Fruit fly (Drosophila melanogaster): ENCODE results near the gene PH4alphaPV.

PH4alphaPV gene

DNA sequence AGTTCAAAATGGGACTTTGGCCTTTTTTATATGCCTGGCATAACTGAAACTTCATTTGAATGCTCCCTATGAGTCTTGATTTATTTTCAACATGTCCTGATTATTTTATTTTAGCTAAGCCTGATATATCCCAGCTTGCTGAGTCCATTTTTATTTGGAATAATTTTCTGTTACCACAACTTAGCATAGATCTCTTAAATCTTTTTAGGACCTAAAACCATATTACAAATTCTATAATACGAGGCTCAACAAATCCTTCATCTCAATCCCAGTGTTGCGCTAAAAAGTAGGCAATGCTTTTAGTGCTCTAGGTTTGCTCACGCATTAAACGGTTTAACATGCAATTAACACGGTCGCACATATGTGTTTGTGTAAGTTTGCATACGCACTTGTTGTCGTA is 26.5 kb downstream of the PH4alphaPV start, which contains the start of gene CG44954:
CG44954 (minus strand) TSS at position 101 of the 400 bp plus-strand sequence.
- TF ChIP-seq brk (GFP tag; optimal IDR thresholded peaks at IDR 0.05), result no peak
- no peak for TF ChIP-seq woc (GFP tag; optimal IDR thresholded peaks at IDR 0.05)
- TF ChIP-seq sv (GFP tag; optimal IDR thresholded peaks at IDR 0.05), result no peak
- no peak for TF ChIP-seq Sp1 (GFP tag; optimal IDR thresholded peaks at IDR 0.05)
- TF ChIP-seq fru (GFP tag; optimal IDR thresholded peaks at IDR 0.05), result no peak
- no peak for TF ChIP-seq tai (GFP tag; optimal IDR thresholded peaks at IDR 0.05)
- TF ChIP-seq OdsH (GFP tag; optimal IDR thresholded peaks at IDR 0.05), result no peak
- TF ChIP-seq lola (GFP tag; optimal IDR thresholded peaks at IDR 0.05), result no peak
- TF ChIP-seq ey (GFP tag; optimal IDR thresholded peaks at IDR 0.05), result no peak
- TF ChIP-seq CrebA (GFP tag; optimal IDR thresholded peaks at IDR 0.05; ENCODE audit: borderline replicate concordance), result no peak
- TF ChIP-seq Vsx2 (GFP tag; optimal IDR thresholded peaks at IDR 0.05; ENCODE audit: partially characterized antibody), result no peak
- no peak for TF ChIP-seq h (GFP tag; optimal IDR thresholded peaks at IDR 0.05)
- TF ChIP-seq N (GFP tag; optimal IDR thresholded peaks at IDR 0.05), result no peak
- no peak for TF ChIP-seq Mio (GFP tag; optimal IDR thresholded peaks at IDR 0.05)
- TF ChIP-seq dl (GFP tag; optimal IDR thresholded peaks at IDR 0.05; ENCODE audit: insufficient read depth in 1 of 2, partially characterized antibody in 2 of 2), result no peak
- TF ChIP-seq Rel (GFP tag; optimal IDR thresholded peaks at IDR 0.05), result no peak
- TF ChIP-seq Rel (tag; optimal IDR thresholded peaks at IDR 0.05), result no peak

DNA sequence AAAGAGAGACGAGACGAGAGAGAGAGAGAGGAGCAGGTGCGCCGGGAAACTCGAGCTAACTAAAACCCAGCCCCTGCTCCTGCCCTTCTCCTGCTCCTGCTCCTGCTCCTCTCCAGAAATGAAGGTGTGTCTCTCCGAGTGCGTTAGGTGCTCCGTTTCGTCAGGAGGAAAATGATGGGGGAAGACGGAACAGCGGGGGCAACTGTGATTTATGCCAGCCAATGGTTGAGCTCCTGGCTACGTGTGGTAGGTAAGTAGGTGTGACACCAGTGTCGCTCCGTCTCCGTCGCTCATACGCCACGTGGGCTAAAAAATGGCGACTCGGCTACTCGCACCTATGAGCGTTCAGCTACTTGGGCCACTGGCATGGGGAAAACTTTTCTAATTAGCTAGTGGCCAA is 30.9 kb downstream of the PH4alphaPV start:
- TF ChIP-seq brk (GFP tag; optimal IDR thresholded peaks at IDR 0.05) (no peak), Hr78 (GFP tag; optimal IDR thresholded peaks at IDR 0.05) (no peak), tai (GFP tag; optimal IDR thresholded peaks at IDR 0.05) (no peak), Abd-B (GFP tag; optimal IDR thresholded peaks at IDR 0.05) (no peak), Mio (GFP tag; optimal IDR thresholded peaks at IDR 0.05) (no peak), fru (GFP tag; optimal IDR thresholded peaks at IDR 0.05) (no peak)

DNA sequence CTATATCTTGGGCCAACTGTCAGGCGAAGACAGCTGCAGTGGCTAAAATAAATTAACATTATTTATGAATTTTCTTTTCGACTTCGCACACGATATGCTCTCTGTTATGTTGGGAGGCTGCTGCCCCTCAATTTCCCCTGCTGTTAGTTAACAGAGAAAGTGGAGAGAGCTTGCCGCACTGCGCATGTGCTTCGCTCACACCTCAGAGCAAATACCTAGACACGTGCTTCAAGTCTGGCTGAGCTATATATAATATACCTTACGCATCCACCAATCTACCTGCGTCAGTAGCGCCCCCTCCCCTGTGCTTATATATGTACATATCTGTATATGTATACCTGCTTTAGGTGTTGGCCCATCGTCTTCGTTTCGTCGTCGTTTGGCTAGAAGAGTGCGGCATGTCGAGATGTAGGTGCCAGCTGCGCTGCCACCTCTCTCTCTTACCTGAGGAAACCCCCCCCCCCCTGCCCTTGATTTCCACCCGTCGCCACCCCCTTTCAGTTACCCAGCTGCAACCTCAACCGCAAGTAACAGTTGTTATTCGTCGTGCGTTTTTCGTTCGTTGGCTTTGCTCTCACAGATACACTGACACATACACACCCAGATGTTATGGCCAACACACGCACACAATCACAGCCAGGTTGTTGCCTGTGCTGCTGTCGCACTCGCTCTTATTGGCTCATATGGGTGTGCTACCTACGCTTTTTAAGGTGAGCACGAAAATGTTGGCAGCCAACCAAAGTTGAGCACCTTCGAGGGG is 32.1 kb downstream of the PH4alphaPV start:
- no peak for TF ChIP-seq pan (optimal IDR thresholded peaks at IDR 0.05)
- no peak for TF ChIP-seq Mio (GFP tag; optimal IDR thresholded peaks at IDR 0.05)
- TF ChIP-seq lola (GFP tag; optimal IDR thresholded peaks at IDR 0.05), result no peak
- TF ChIP-seq jim (GFP tag; optimal IDR thresholded peaks at IDR 0.05), result no peak

DNA sequence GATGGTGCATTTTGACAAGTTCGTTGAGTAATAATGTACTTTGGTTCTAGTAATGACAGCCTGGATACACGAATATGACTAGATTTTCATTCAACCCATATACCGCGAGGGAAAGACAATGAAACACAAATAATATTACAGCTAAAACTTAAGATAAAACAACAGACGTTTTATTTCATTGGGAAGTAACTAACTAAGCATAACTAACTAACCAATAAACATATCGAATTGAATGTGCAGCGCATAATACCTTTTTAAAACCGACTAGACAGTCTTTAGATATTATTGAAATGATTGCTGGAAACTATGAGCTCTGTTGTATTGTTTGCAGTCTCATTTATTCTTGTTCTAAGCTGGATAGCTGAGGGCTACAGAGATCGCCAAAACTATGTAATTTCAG is 42.5 kb downstream of the PH4alphaPV start, which contains the start of gene CG31016:
CG31016 (plus strand) TSS at position 301 of the 400 bp plus-strand sequence.
- no peak for TF ChIP-seq Myc (optimal IDR thresholded peaks at IDR 0.05)
- TF ChIP-seq CG32264 (GFP tag; optimal IDR thresholded peaks at IDR 0.05), result no peak
- no peak for TF ChIP-seq Vsx2 (GFP tag; optimal IDR thresholded peaks at IDR 0.05; ENCODE audit: partially characterized antibody)
- TF ChIP-seq sage (GFP tag; optimal IDR thresholded peaks at IDR 0.05), result no peak
- no peak for TF ChIP-seq ey (GFP tag; optimal IDR thresholded peaks at IDR 0.05)
- no peak for TF ChIP-seq h (GFP tag; optimal IDR thresholded peaks at IDR 0.05)
- no peak for TF ChIP-seq usp (GFP tag; optimal IDR thresholded peaks at IDR 0.05)
- TF ChIP-seq rgr (GFP tag; optimal IDR thresholded peaks at IDR 0.05), result no peak

DNA sequence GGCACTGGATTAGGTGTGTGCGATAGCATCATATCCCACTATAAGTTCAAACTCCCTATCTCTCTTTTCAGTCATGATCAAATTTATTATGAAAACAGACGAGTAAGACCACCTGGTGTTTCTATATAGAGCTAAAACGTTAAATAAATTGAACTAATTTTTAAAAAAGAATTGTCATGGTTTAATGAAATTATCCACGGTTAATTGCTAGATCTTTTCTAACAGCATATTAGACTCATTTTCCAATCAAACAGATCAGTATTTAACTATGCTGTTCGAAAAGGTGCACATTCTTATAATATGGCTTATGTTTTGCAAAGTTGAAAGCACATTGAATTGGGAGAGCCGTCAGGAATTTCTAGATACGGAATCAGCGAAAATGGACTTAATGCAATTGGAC is 44.5 kb downstream of the PH4alphaPV start, which contains the start of gene PH4alphaNE3:
PH4alphaNE3 (plus strand) TSS at position 301 of the 400 bp plus-strand sequence.
- TF ChIP-seq GATAd (GFP tag; optimal IDR thresholded peaks at IDR 0.05), result no peak
- TF ChIP-seq Dfd (GFP tag; optimal IDR thresholded peaks at IDR 0.05), result no peak
- no peak for TF ChIP-seq N (GFP tag; optimal IDR thresholded peaks at IDR 0.05)
- TF ChIP-seq woc (GFP tag; optimal IDR thresholded peaks at IDR 0.05), result no peak
- no peak for TF ChIP-seq ey (GFP tag; optimal IDR thresholded peaks at IDR 0.05)
- TF ChIP-seq brk (GFP tag; optimal IDR thresholded peaks at IDR 0.05), result no peak
- no peak for TF ChIP-seq sage (GFP tag; optimal IDR thresholded peaks at IDR 0.05)
- no peak for TF ChIP-seq rgr (GFP tag; optimal IDR thresholded peaks at IDR 0.05)
- TF ChIP-seq sv (GFP tag; optimal IDR thresholded peaks at IDR 0.05), result no peak
- no peak for TF ChIP-seq Dif (GFP tag; optimal IDR thresholded peaks at IDR 0.05; ENCODE audit: partially characterized antibody)
- TF ChIP-seq Hr78 (GFP tag; optimal IDR thresholded peaks at IDR 0.05), result no peak
- TF ChIP-seq dmrt93B (GFP tag; optimal IDR thresholded peaks at IDR 0.05), result no peak
- TF ChIP-seq dl (GFP tag; optimal IDR thresholded peaks at IDR 0.05; ENCODE audit: insufficient read depth in 1 of 2, partially characterized antibody in 2 of 2), result no peak
- no peak for TF ChIP-seq h (GFP tag; optimal IDR thresholded peaks at IDR 0.05)
- TF ChIP-seq pan (optimal IDR thresholded peaks at IDR 0.05), result no peak
- no peak for TF ChIP-seq Jra (GFP tag; optimal IDR thresholded peaks at IDR 0.05)
- no peak for TF ChIP-seq Sp1 (GFP tag; optimal IDR thresholded peaks at IDR 0.05)
- no peak for TF ChIP-seq Abd-B (GFP tag; optimal IDR thresholded peaks at IDR 0.05)

Measured in whole organism, wandering third instar larva.